Fruit fly (Drosophila melanogaster): Measurements from ENCODE around the gene CG14609.

DNA sequence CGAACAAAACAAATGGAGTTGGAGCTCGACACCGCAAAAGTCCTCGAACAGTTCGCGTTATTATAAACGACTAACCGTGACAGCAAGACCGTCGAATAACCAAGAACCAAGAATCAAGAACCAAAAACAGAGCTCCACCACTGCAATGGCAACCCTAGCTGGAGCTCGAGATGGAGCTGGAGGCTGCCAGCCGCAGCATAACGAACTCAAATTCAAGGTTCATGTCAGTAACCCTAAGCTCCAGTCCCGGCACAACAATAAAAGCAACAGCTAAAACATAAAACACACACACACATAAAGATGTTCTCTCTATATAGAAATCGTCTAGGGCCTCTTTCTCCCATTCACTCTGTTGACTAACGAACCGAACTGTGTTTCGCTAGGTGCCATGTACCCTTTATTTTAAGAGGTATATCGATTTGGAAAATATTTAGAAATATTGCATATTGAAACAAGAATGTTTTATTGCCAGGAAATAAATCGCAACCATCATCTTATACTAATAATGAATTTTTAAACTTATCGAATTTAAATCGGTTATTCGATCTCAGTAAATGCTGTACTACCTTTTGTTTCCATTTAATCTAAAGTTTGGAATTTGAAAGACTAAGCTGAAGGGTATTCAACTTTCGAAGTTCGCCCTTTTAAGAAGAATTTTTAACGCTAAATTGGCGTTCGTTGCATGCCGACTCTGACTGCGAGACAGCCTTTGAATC, 29.2 kb upstream of the CG14609 start:
- TF ChIP-seq fru (GFP tag; optimal IDR thresholded peaks at IDR 0.05) = peak; percentile 47
- peak; percentile 10 for TF ChIP-seq psq (GFP tag; optimal IDR thresholded peaks at IDR 0.05)
- no peak for TF ChIP-seq pan (optimal IDR thresholded peaks at IDR 0.05)
- TF ChIP-seq usp (GFP tag; optimal IDR thresholded peaks at IDR 0.05) = no peak
- no peak for TF ChIP-seq dsf (GFP tag; optimal IDR thresholded peaks at IDR 0.05; ENCODE audit: borderline replicate concordance)
- peak; percentile 41 for TF ChIP-seq h (GFP tag; optimal IDR thresholded peaks at IDR 0.05)
- TF ChIP-seq Abd-B (GFP tag; optimal IDR thresholded peaks at IDR 0.05) = no peak
- TF ChIP-seq Rel (GFP tag; optimal IDR thresholded peaks at IDR 0.05) = no peak
- no peak for TF ChIP-seq Rel (tag; optimal IDR thresholded peaks at IDR 0.05)
- TF ChIP-seq lola (GFP tag; optimal IDR thresholded peaks at IDR 0.05) = no peak
- TF ChIP-seq ey (GFP tag; optimal IDR thresholded peaks at IDR 0.05) = peak; percentile 21
- TF ChIP-seq Jra (GFP tag; optimal IDR thresholded peaks at IDR 0.05) = no peak
- no peak for TF ChIP-seq Hnf4 (GFP tag; optimal IDR thresholded peaks at IDR 0.05)

Measured in whole organism, wandering third instar larva.